Fruit fly (Drosophila melanogaster) whole organism, prepupa: ENCODE data around the gene east.
A peak's percentile ranks its signal among the peaks of the same experiment; 100 is the strongest.

ENCODE experiments used
- Blimp-1 ChIP-seq: fragments of 200-800 bp; sonication (Bioruptor generic); optimal IDR thresholded peaks from 3 replicates; lab custom pipeline; 2017; ENCODE audit warnings: missing biosample characterization, missing genetic modification characterization, mild to moderate bottlenecking, moderate library complexity, missing genetic modification reagents
- CG10631 ChIP-seq: fragments of 200-800 bp; sonication (Bioruptor generic); optimal IDR thresholded peaks from 2 replicates; lab custom pipeline; 2016; ENCODE audit warnings: missing biosample characterization, missing genetic modification characterization
- CG11762 ChIP-seq: fragments of 200-800 bp; sonication (Bioruptor generic); optimal IDR thresholded peaks from 3 replicates; lab custom pipeline; 2016; ENCODE audit warnings: missing biosample characterization, missing genetic modification characterization; ENCODE audit not compliant: insufficient read depth
- CG11902 ChIP-seq: fragments of 200-800 bp; sonication (Bioruptor generic); optimal IDR thresholded peaks from 3 replicates; lab custom pipeline; 2016; ENCODE audit warnings: missing biosample characterization, missing genetic modification characterization
- CG15336 ChIP-seq: fragments of 200-800 bp; sonication (Bioruptor generic); IDR thresholded peaks from 2 replicates; pipeline ENCODE4 v1.3.6; 2022; ENCODE audit warnings: missing biosample characterization, missing genetic modification characterization
- CG1621 ChIP-seq: fragments of 200-800 bp; sonication (Bioruptor generic); optimal IDR thresholded peaks from 3 replicates; lab custom pipeline; 2018; ENCODE audit warnings: missing biosample characterization, mild to moderate bottlenecking, missing genetic modification characterization
- CG3032 ChIP-seq: fragments of 200-800 bp; optimal IDR thresholded peaks from 2 replicates; lab custom pipeline; 2019; ENCODE audit warnings: missing biosample characterization, mild to moderate bottlenecking, missing genetic modification characterization, moderate library complexity
- CG32006 ChIP-seq: fragments of 200-800 bp; sonication (Bioruptor generic); optimal IDR thresholded peaks from 3 replicates; lab custom pipeline; 2017; ENCODE audit warnings: missing biosample characterization, mild to moderate bottlenecking, missing genetic modification characterization
- CG34406 ChIP-seq: fragments of 200-800 bp; sonication (Bioruptor generic); optimal IDR thresholded peaks from 3 replicates; lab custom pipeline; 2016; ENCODE audit warnings: missing biosample characterization, missing genetic modification characterization
- CG3919 ChIP-seq: fragments of 200-800 bp; sonication (Bioruptor generic); optimal IDR thresholded peaks from 3 replicates; lab custom pipeline; 2016; ENCODE audit warnings: missing biosample characterization, missing genetic modification characterization
- CG4318 ChIP-seq: fragments of 200-800 bp; sonication (Bioruptor generic); optimal IDR thresholded peaks from 3 replicates; lab custom pipeline; 2017; ENCODE audit warnings: missing biosample characterization, mild to moderate bottlenecking, missing genetic modification characterization
- CG6163 ChIP-seq: fragments of 200-800 bp; sonication (Bioruptor generic); IDR thresholded peaks from 3 replicates; pipeline ENCODE4 v1.3.6; 2022; ENCODE audit warnings: missing biosample characterization, missing genetic modification characterization
- CG6276 ChIP-seq: fragments of 200-800 bp; sonication (Bioruptor generic); optimal IDR thresholded peaks from 2 replicates; lab custom pipeline; 2017; ENCODE audit warnings: missing biosample characterization, mild to moderate bottlenecking, missing genetic modification characterization
- CG6792 ChIP-seq: fragments of 200-800 bp; sonication (Bioruptor generic); optimal IDR thresholded peaks from 3 replicates; lab custom pipeline; 2016; ENCODE audit warnings: missing biosample characterization, missing genetic modification characterization
- CG6808 ChIP-seq: fragments of 200-800 bp; sonication (Bioruptor generic); optimal IDR thresholded peaks from 3 replicates; lab custom pipeline; 2017; ENCODE audit warnings: missing biosample characterization, missing genetic modification characterization, mild to moderate bottlenecking, moderate library complexity, missing genetic modification reagents
- CG6854 ChIP-seq: fragments of 200-800 bp; sonication (Bioruptor generic); optimal IDR thresholded peaks from 2 replicates; lab custom pipeline; 2017; ENCODE audit warnings: missing biosample characterization, mild to moderate bottlenecking, missing genetic modification characterization
- CG7368 ChIP-seq: fragments of 200-800 bp; sonication (Bioruptor generic); optimal IDR thresholded peaks from 3 replicates; lab custom pipeline; 2016; ENCODE audit warnings: missing biosample characterization, missing genetic modification characterization
- CG8119 ChIP-seq: fragments of 200-800 bp; sonication (Bioruptor generic); IDR thresholded peaks from 3 replicates; pipeline ENCODE4 v1.3.6; 2022; ENCODE audit warnings: missing biosample characterization, missing genetic modification characterization
- CG8319 ChIP-seq: fragments of 200-800 bp; sonication (Bioruptor generic); optimal IDR thresholded peaks from 3 replicates; lab custom pipeline; 2016; ENCODE audit warnings: missing biosample characterization, missing genetic modification characterization
- CG9139 ChIP-seq: fragments of 200-800 bp; sonication (Bioruptor generic); optimal IDR thresholded peaks from 3 replicates; lab custom pipeline; 2017; ENCODE audit warnings: missing biosample characterization, mild to moderate bottlenecking, missing genetic modification characterization
- Eip75B ChIP-seq: fragments of 200-800 bp; sonication (Bioruptor generic); optimal IDR thresholded peaks from 3 replicates; lab custom pipeline; 2016; ENCODE audit warnings: missing biosample characterization, missing genetic modification characterization
- Eip78C ChIP-seq: fragments of 200-800 bp; sonication (Bioruptor generic); peaks from one replicate; lab custom pipeline; 2016; ENCODE audit warnings: missing biosample characterization, missing genetic modification characterization
- Eip93F ChIP-seq: fragments of 200-800 bp; sonication (Bioruptor generic); optimal IDR thresholded peaks from 2 replicates; lab custom pipeline; 2016; ENCODE audit warnings: missing biosample characterization, mild to moderate bottlenecking, missing genetic modification characterization
- Ets21C ChIP-seq: fragments of 200-800 bp; sonication (Bioruptor generic); optimal IDR thresholded peaks from 3 replicates; lab custom pipeline; 2016; ENCODE audit warnings: missing biosample characterization, missing genetic modification characterization
- Ets96B ChIP-seq: fragments of 200-800 bp; optimal IDR thresholded peaks from 2 replicates; lab custom pipeline; 2019; ENCODE audit warnings: missing biosample characterization, mild to moderate bottlenecking, missing genetic modification characterization, moderate library complexity
- Gug ChIP-seq: fragments of 200-800 bp; sonication (Bioruptor generic); IDR thresholded peaks from 2 replicates; pipeline ENCODE4 v1.3.6; 2022; ENCODE audit warnings: missing biosample characterization, missing genetic modification characterization
- Hr38 ChIP-seq: sonication (Bioruptor generic); optimal IDR thresholded peaks from 2 replicates; lab custom pipeline; 2016; ENCODE audit warnings: missing biosample characterization, missing genetic modification characterization
- Hr39 ChIP-seq: fragments of 200-800 bp; sonication (Bioruptor generic); optimal IDR thresholded peaks from 2 replicates; lab custom pipeline; 2016; ENCODE audit warnings: missing biosample characterization, missing genetic modification characterization
- Hr4 ChIP-seq: fragments of 200-800 bp; sonication (Bioruptor generic); optimal IDR thresholded peaks from 3 replicates; lab custom pipeline; 2016; ENCODE audit warnings: missing biosample characterization, missing genetic modification characterization
- Lpt ChIP-seq: fragments of 200-800 bp; sonication (Bioruptor generic); optimal IDR thresholded peaks from 3 replicates; lab custom pipeline; 2016; ENCODE audit warnings: missing biosample characterization, missing genetic modification characterization
- Met ChIP-seq: fragments of 200-800 bp; sonication (Bioruptor generic); optimal IDR thresholded peaks from 3 replicates; lab custom pipeline; 2016; ENCODE audit warnings: missing biosample characterization, missing genetic modification characterization
- OdsH ChIP-seq: fragments of 200-800 bp; sonication (Bioruptor generic); optimal IDR thresholded peaks from 3 replicates; lab custom pipeline; 2016; ENCODE audit warnings: missing biosample characterization, missing genetic modification characterization
- Smox ChIP-seq: fragments of 200-800 bp; sonication (Bioruptor generic); optimal IDR thresholded peaks from 3 replicates; lab custom pipeline; 2016; ENCODE audit warnings: missing biosample characterization, missing genetic modification characterization
- Sox102F ChIP-seq: fragments of 200-800 bp; sonication (Bioruptor generic); optimal IDR thresholded peaks from 2 replicates; lab custom pipeline; 2016; ENCODE audit warnings: missing biosample characterization, mild to moderate bottlenecking, missing genetic modification characterization
- Sox14 ChIP-seq: fragments of 200-800 bp; sonication (Bioruptor generic); optimal IDR thresholded peaks from 3 replicates; lab custom pipeline; 2016; ENCODE audit warnings: missing biosample characterization, missing genetic modification characterization
- Sox15 ChIP-seq: fragments of 200-800 bp; sonication (Bioruptor generic); optimal IDR thresholded peaks from 3 replicates; lab custom pipeline; 2016; ENCODE audit warnings: missing biosample characterization, missing genetic modification characterization
- acj6 ChIP-seq: fragments of 200-800 bp; sonication (Bioruptor generic); optimal IDR thresholded peaks from 3 replicates; lab custom pipeline; 2016; ENCODE audit warnings: missing biosample characterization, missing genetic modification characterization
- cyc ChIP-seq: fragments of 200-800 bp; sonication (Bioruptor generic); optimal IDR thresholded peaks from 3 replicates; lab custom pipeline; 2016; ENCODE audit warnings: missing biosample characterization, missing genetic modification characterization
- dac ChIP-seq: fragments of 200-800 bp; sonication (Bioruptor generic); optimal IDR thresholded peaks from 2 replicates; lab custom pipeline; 2017; ENCODE audit warnings: missing biosample characterization, mild to moderate bottlenecking, missing genetic modification characterization
- dsx ChIP-seq: fragments of 200-800 bp; optimal IDR thresholded peaks from 3 replicates; lab custom pipeline; 2019; ENCODE audit warnings: missing biosample characterization, mild to moderate bottlenecking, missing genetic modification characterization, moderate library complexity; ENCODE audit not compliant: poor library complexity, severe bottlenecking
- esn ChIP-seq: fragments of 200-800 bp; sonication (Bioruptor generic); optimal IDR thresholded peaks from 2 replicates; lab custom pipeline; 2016; ENCODE audit warnings: missing biosample characterization, mild to moderate bottlenecking, missing genetic modification characterization, moderate library complexity
- fd59A ChIP-seq: fragments of 200-800 bp; sonication (Bioruptor generic); optimal IDR thresholded peaks from 2 replicates; lab custom pipeline; 2017; ENCODE audit warnings: missing biosample characterization, mild to moderate bottlenecking, missing genetic modification characterization, missing genetic modification reagents
- fd85E ChIP-seq: fragments of 200-800 bp; sonication (Bioruptor generic); optimal IDR thresholded peaks from 3 replicates; lab custom pipeline; 2016; ENCODE audit warnings: missing biosample characterization, missing genetic modification characterization
- fkh ChIP-seq: fragments of 200-800 bp; sonication (Bioruptor generic); optimal IDR thresholded peaks from 3 replicates; lab custom pipeline; 2017; ENCODE audit warnings: missing biosample characterization, mild to moderate bottlenecking, missing genetic modification characterization, moderate library complexity
- lz ChIP-seq: fragments of 200-800 bp; sonication (Bioruptor generic); optimal IDR thresholded peaks from 3 replicates; lab custom pipeline; 2016; ENCODE audit warnings: missing biosample characterization, missing genetic modification characterization
- net ChIP-seq: fragments of 200-800 bp; sonication (Bioruptor generic); optimal IDR thresholded peaks from 3 replicates; lab custom pipeline; 2016; ENCODE audit warnings: missing biosample characterization, missing genetic modification characterization
- pdm3 ChIP-seq: fragments of 200-800 bp; sonication (Bioruptor generic); optimal IDR thresholded peaks from 3 replicates; lab custom pipeline; 2016; ENCODE audit warnings: missing biosample characterization, missing genetic modification characterization
- spab ChIP-seq: fragments of 200-800 bp; sonication (Bioruptor generic); optimal IDR thresholded peaks from 2 replicates; lab custom pipeline; 2017; ENCODE audit warnings: missing biosample characterization, mild to moderate bottlenecking, missing genetic modification characterization, missing genetic modification reagents
- ss ChIP-seq, 2 experiments: fragments of 200-800 bp; sonication (Bioruptor generic); optimal IDR thresholded peaks; 2 replicates in 1 of 2; 3 replicates in 1 of 2; lab custom pipeline; 2017 to 2018; ENCODE audit warnings: mild to moderate bottlenecking in 2 of 2, missing biosample characterization in 2 of 2, missing genetic modification characterization in 2 of 2, moderate library complexity in 1 of 2
- topi ChIP-seq: fragments of 200-800 bp; sonication (Bioruptor generic); optimal IDR thresholded peaks from 3 replicates; lab custom pipeline; 2016; ENCODE audit warnings: missing biosample characterization, missing genetic modification characterization
- vri ChIP-seq: fragments of 200-800 bp; sonication (Bioruptor generic); optimal IDR thresholded peaks from 3 replicates; lab custom pipeline; 2016; ENCODE audit warnings: missing biosample characterization, mild to moderate bottlenecking, missing genetic modification characterization

east gene

DNA sequence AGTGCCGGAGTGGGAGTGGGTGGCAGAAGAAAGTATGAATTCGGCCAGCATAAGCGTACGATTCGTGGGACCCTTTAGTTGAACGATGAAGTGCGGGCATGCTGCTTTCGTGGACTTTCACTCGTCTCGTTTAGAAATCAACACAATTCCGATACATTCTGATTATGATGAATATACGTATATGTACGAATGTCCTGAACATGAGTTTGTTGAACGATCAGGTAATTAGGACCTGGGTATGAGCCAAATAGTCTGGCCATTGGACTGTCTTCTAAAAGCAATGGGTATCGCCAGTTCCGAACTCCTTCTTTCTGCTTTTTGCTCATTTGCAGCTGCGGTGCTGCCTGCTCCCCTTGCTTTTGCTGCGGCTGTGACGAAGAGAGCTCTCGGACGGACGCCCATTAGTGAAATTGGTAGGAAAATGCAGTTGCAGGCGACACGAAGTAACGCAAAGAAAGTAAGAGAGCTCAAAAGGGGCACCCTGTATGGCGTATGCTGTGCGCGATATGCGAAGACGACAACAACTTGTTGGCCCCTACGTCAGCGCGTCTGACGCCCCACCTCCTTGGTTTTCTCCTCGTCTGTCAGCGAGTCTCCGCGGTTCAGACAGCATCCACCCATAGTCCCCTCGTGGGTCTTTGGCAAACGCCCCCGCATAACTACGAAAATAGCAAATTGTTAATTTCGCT is 26.3 kb downstream of the east start:
- TF ChIP-seq OdsH (GFP tag; lab: Kevin White, UChicago) (peak; percentile 34), CG34406 (GFP tag; lab: Kevin White, UChicago) (peak; percentile 3), Eip78C (GFP tag; lab: Kevin White, UChicago) (peak; percentile 81), fd85E (GFP tag; lab: Kevin White, UChicago) (no peak), Smox (GFP tag; lab: Kevin White, UChicago) (peak; percentile 0), Eip75B (peak; percentile 29), fkh (GFP tag; lab: Kevin White, UChicago) (no peak), Sox14 (GFP tag; lab: Kevin White, UChicago) (peak; percentile 28), acj6 (peak; percentile 19), Gug (GFP tag; lab: Robert Waterston, UW) (no peak), Met (GFP tag; lab: Kevin White, UChicago) (peak; percentile 53), CG11762 (no peak), CG11902 (GFP tag; lab: Kevin White, UChicago) (no peak), CG15336 (peak; percentile 24; the same call in 1 of the 2 replicates), Hr38 (GFP tag; lab: Kevin White, UChicago) (no peak), CG8319 (no peak), Eip93F (GFP tag; lab: Kevin White, UChicago) (no peak), net (GFP tag; lab: Kevin White, UChicago) (no peak), CG4318 (GFP tag; lab: Kevin White, UChicago) (peak; percentile 47), CG9139 (GFP tag; lab: Kevin White, UChicago) (no peak), CG7368 (GFP tag; lab: Kevin White, UChicago) (no peak), Hr4 (peak; percentile 59), CG6854 (GFP tag; lab: Kevin White, UChicago) (peak; percentile 38), CG10631 (GFP tag; lab: Kevin White, UChicago) (no peak), Ets96B (tag; lab: Kevin White, UChicago) (no peak), Ets21C (peak; percentile 14), topi (peak; percentile 40), CG3032 (tag; lab: Kevin White, UChicago) (no peak), lz (GFP tag; lab: Kevin White, UChicago) (peak; percentile 54), CG3919 (peak; percentile 29), fd59A (no peak), pdm3 (GFP tag; lab: Kevin White, UChicago) (peak; percentile 23), esn (GFP tag; lab: Kevin White, UChicago) (peak; percentile 61), CG8119 (peak; percentile 38; the same call in 1 of the 3 replicates), vri (no peak), CG6808 (GFP tag; lab: Kevin White, UChicago) (peak; percentile 15), dac (GFP tag; lab: Kevin White, UChicago) (no peak), CG32006 (GFP tag; lab: Kevin White, UChicago) (peak; percentile 72), Sox102F (GFP tag; lab: Kevin White, UChicago) (peak; percentile 18), dsx (GFP tag; lab: Kevin White, UChicago) (no peak), Blimp-1 (GFP tag; lab: Kevin White, UChicago) (peak; percentile 7), CG6163 (GFP tag; lab: Robert Waterston, UW) (no peak), Hr39 (GFP tag; lab: Kevin White, UChicago) (peak; percentile 28), ss (GFP tag; optimal IDR thresholded peaks at IDR 0.05; lab: Kevin White, UChicago) (no peak), spab (GFP tag; lab: Kevin White, UChicago) (no peak), CG1621 (tag; lab: Kevin White, UChicago) (no peak), CG6792 (GFP tag; lab: Kevin White, UChicago) (no peak), Sox15 (GFP tag; lab: Kevin White, UChicago) (no peak), Lpt (GFP tag; lab: Kevin White, UChicago) (peak; percentile 24), CG6276 (GFP tag; lab: Kevin White, UChicago) (peak; percentile 42), cyc (GFP tag; lab: Kevin White, UChicago) (peak; percentile 21)
